Worm (Caenorhabditis elegans) whole organism, dauer: ENCODE data around the gene F45G2.8.
"Not testable (repeated sequence)": the region's sequence is repeated elsewhere in the genome, so short reads cannot be mapped to it uniquely, and the experiment has no call there.

Source experiments
- unc-62 ChIP-seq: sonication (generic microtip); optimal IDR thresholded peaks from 2 replicates; lab custom pipeline; 2017; ENCODE audit warnings: missing biosample characterization, missing genetic modification reagents, missing genetic modification characterization

F45G2.8 gene

ce11 chrIII:13439415-13439814 lies 3.9 kb upstream of the F45G2.8 start, which contains the start of gene ciao-2B:
ciao-2B (minus strand) TSS chrIII:13439544.
- no peak for TF ChIP-seq unc-62 (GFP tag; lab: Kevin White, UChicago)

DNA sequence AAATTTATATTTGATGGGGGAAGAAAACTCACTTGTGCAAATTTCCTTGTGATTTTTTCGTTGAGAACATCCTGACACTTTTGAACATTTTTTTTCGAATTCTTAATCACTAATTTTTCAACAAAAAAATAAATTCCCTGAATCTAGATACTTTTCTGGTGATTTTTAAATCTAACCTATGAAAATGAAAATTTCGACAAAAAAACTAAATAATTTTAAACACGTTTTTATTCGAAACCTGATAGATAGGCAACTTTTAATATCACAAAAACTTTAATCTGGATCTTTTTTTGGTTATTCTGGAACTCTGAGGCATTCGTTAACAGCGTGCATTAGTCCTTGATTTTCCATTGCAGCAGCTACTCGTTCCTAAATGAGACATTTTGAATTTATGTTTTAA lies 1.4 kb upstream of the F45G2.8 start, which contains the start of gene F45G2.9:
TSS of gene F45G2.9 (minus strand) at position 101 of the 400 bp plus-strand sequence.
- TF ChIP-seq unc-62 (GFP tag; lab: Kevin White, UChicago) = no peak

- TF ChIP-seq unc-62 (GFP tag; lab: Kevin White, UChicago) = no peak
These were observed 1.1 kb downstream of the F45G2.8 start, which contains the start of gene F45G2.7 for ce11 chrIII:13434404-13434803. F45G2.7 (minus strand) TSS chrIII:13434504.

DNA sequence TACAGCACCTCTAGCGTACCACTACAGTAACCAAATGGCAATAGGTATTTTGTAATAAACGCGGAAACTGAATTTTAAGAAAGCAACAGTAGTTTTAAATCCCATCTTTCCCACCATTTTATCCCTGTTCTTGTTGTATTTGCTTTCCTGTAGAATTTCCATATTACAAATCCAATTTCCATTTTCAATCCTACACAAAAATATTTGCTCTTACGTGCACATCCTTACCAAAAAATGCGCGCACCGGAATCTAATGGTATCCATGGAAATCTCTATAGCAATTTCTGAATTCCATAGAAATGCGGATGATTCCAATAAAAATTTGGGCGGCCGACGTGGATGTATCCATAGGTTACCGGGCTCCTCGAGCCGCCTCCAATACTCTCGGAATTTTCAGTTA lies 5.3 kb downstream of the F45G2.8 start, which contains the start of gene trf-1:
TSS of gene trf-1 (plus strand) at position 301 of the 400 bp plus-strand sequence.
- no peak for TF ChIP-seq unc-62 (GFP tag; lab: Kevin White, UChicago)

DNA sequence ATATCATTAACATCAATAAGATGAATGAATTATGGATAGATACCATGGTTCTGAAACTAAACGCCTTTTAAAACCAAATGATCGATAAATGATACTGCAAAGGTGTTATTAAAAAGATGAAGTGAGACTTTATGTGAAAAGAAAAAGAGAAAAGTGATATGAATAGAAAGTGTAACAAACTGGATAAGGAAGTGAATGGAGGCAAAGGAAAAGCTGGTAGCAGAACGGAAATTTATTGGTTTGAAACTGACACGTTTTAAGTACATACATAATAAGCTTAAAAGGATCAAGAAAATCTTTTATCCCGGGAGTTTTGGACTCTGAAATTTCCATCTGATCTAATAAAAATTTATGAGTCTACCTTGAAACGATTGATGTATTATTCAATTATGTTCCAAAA lies 5.8 kb downstream of the F45G2.8 start, which contains the start of gene bli-5:
TSS of gene bli-5 (minus strand) at position 101 of the 400 bp plus-strand sequence.
- TF ChIP-seq unc-62 (GFP tag; lab: Kevin White, UChicago) = no peak

- TF ChIP-seq unc-62 (GFP tag; lab: Kevin White, UChicago) = no peak
These were observed 7.7 kb downstream of the F45G2.8 start for ce11 chrIII:13427817-13428216.

DNA sequence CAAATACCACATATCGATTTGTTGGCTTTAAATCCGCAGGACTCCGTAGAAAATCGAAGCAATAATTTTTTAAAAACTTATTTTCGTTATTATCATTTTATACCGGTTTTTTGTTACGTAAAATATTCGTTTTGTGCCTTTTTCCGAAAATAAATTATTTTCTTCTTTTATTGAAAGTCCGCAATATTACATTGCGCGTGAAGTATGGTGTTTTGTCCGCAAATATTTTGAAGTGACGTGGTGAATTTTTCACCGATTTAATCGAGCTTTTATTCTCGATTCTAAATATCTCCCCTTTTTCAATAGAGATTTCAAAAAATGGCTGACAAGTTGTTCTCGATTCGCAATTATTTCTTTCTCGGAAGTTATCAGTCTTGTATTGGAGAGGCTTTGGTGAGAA lies 9.4 kb downstream of the F45G2.8 start, which contains the start of gene cope-1:
TSS of gene cope-1 (plus strand) at position 229 of the 400 bp plus-strand sequence.
- no peak for TF ChIP-seq unc-62 (GFP tag; lab: Kevin White, UChicago)

DNA sequence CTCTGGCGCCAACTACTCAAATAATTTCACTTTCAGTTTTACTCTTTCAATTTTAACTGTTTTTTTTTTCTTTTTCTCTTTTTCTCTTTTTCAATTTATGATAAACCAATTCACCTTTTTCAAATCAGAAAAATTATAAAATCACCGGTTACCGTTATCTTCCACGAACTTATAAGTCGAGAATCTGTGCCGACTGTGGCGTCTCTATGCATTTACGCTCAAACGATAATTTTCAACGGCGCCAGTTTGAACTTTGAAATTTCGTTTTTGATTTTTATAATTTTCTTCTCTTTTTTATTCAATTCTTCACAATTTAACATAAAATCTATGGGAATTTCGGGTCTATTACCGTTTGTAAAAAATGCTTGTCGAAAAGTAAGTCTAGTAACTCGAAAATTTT lies 12.1 kb downstream of the F45G2.8 start, which contains the start of gene exo-1:
TSS of gene exo-1 (plus strand) at position 101 of the 400 bp plus-strand sequence.
- TF ChIP-seq unc-62 (GFP tag; lab: Kevin White, UChicago) = no peak

DNA sequence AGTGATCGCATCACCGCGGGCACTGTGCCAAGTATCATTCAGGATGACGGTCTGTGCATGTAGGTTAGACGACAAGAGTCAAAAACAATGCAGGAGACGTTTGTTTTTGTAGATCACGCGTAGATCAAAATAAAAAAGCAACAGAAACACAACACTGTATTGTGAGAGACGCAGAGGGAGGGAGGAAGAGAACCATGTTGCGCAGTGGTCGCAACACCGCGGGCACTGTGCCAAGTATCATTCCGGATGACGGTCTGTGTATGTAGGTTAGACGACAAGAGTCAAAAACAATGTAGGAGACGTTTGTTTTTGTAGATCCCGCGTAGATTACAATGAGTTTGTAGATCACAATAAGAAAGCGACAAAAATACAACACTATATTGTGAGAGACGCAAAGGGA lies 16.5 kb downstream of the F45G2.8 start:
- no peak for TF ChIP-seq unc-62 (GFP tag; lab: Kevin White, UChicago)

ce11 chrIII:13411202-13411601 lies 24.3 kb downstream of the F45G2.8 start:
- TF ChIP-seq unc-62 (GFP tag; lab: Kevin White, UChicago) = no peak

DNA sequence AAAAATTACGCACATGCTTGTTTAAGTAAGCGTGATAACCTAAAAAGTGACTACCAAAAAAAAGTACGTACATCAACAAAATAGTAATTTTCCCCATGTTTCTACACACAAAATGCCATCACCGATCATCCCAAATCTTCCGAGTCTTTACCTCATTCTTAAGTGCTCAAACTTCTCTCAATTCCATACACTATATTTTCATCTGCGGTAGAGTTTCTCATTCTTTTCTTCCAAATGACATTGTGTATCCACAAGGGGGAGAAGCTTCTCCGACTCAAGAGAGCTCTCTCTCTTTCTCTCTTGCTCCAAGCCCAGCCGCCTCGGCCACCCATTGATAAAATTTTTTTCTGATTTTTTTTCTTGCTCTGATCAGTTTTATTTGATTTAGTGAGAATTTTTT lies 26.0 kb downstream of the F45G2.8 start, which contains the start of gene myo-6:
TSS of gene myo-6 (plus strand) at position 301 of the 400 bp plus-strand sequence.
- no peak for TF ChIP-seq unc-62 (GFP tag; lab: Kevin White, UChicago)

DNA sequence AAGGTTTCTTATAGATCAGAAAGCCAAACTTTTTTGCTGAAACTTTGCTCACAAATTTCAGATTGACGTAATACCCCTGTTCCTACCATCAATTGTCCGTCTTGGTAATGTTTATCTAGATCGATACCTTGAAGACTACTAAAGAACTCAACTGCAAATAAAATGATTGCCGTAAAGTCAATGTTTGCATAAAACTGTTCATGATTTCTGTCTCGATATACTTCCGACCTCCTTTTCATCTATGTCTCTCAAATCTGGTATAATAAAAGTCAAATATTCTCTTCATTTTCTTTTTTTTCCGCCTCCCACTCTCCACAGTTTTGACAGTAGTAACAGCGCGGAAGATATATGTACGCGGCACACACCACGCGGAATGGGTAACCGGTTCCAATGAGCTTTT lies 30.0 kb downstream of the F45G2.8 start, which contains the start of gene nas-1:
TSS of gene nas-1 (plus strand) at position 301 of the 400 bp plus-strand sequence.
- TF ChIP-seq unc-62 (GFP tag; lab: Kevin White, UChicago) = no peak

DNA sequence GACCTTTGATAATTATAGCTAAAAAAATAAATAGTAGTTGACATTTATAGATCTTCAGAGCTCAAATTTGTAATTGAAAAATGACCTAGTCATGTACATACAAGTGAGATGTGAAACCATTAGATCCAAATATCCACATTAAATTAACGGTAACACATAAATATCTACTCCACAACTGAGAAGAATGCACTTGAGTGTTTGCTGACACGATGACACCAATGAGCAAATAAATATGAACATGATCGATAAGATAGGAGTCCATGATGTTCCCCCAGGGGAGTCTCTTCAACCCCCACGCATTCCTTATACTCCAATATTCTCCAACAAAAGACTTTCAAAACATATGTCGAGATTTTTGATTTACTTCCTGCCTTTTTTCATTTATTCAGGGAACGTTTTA lies 31.1 kb downstream of the F45G2.8 start, which contains the start of gene ttr-52:
TSS of gene ttr-52 (plus strand) at position 301 of the 400 bp plus-strand sequence.
- no peak for TF ChIP-seq unc-62 (GFP tag; lab: Kevin White, UChicago)

DNA sequence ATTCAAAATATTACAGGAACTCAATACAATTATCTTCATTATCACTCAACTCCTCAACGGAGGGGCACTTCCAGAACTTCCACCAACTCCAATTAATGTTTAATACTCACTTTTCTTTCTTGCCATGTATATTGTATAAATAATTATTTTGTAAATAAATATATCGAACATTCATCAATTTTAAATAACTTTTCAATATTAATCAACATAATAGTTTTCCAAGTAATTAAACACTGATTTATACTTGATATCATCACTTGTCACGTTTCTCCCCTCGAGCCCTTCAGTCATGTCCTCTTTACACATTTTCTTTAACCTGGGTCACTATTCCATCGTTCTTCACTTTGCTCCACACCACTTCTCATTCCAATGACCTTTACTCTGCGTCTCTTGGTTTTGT lies 32.5 kb downstream of the F45G2.8 start, which contains the start of gene mig-18:
TSS of gene mig-18 (plus strand) at position 301 of the 400 bp plus-strand sequence.
- TF ChIP-seq unc-62 (GFP tag; lab: Kevin White, UChicago) = no peak

DNA sequence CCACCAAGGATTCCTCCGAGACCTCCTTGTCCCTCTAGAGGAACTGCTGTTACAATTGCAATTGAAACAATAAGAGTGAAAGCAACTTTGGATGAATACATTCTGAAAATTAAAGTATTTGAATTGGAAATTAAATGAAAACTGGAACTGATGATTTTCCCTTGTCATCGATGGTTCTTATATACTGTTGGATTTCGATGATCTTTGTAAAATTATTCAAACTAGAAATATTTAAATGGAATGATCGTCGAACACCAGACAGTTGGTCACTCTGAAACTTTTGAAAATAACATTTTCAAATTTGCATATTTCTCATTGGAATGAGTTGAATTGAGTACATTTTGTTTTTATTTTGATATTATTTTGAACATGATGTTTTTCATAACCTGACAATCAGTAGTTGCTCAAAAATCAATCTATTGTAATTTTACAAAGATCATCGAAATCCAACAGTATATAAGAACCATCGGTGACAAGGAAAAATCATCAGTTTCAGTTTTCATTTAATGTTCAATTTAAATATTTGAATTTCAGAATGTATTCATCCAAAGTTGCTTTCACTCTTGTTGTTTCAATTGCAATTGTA lies 33.7 kb downstream of the F45G2.8 start, which contains the start of the genes srlf-9 and srlf-10:
TSS of gene srlf-9 (minus strand) at position 101 of the 586 bp plus-strand sequence.
TSS of gene srlf-10 (plus strand) at position 536 of the 586 bp plus-strand sequence.
- TF ChIP-seq unc-62 (GFP tag; lab: Kevin White, UChicago) = not testable (repeated sequence)

ce11 chrIII:13395262-13395661 lies 40.2 kb downstream of the F45G2.8 start, which contains the start of gene F11F1.1:
F11F1.1 (plus strand) TSS chrIII:13395562.
- TF ChIP-seq unc-62 (GFP tag; lab: Kevin White, UChicago) = no peak
